Worm (Caenorhabditis elegans): ENCODE data around the gene sptl-1.
A peak's percentile ranks its signal among the peaks of the same experiment; 100 is the strongest.

The sptl-1 gene

ce11 chrII:51352-51751, at the start of gene sptl-1:
Gene sptl-1, plus strand, starts transcription at chrII:51652.
- no peak for TF ChIP-seq lsy-27 (tag; optimal IDR thresholded peaks at IDR 0.05; ENCODE audit: borderline replicate concordance, insufficient read depth)
- no peak for TF ChIP-seq ztf-28 (GFP tag; IDR thresholded peaks at IDR 0.05)
- TF ChIP-seq madf-6 (GFP tag; IDR thresholded peaks at IDR 0.05) = 0 out of 2 replicates have a peak, but pooled peaks have one; percentile 23
- TF ChIP-seq nhr-27 (tag; optimal IDR thresholded peaks at IDR 0.05) = no peak

- TF ChIP-seq lin-40 (tag; optimal IDR thresholded peaks at IDR 0.05) (no peak), ztf-3 (GFP tag; optimal IDR thresholded peaks at IDR 0.05) (no peak), F33H1.4 (GFP tag; IDR thresholded peaks at IDR 0.05) (no peak), F22D6.2 (tag; optimal IDR thresholded peaks at IDR 0.05) (no peak), hmg-20 (GFP tag; IDR thresholded peaks at IDR 0.05) (no peak), attf-5 (GFP tag; optimal IDR thresholded peaks at IDR 0.05) (no peak), let-607 (tag; optimal IDR thresholded peaks at IDR 0.05) (no peak), egl-18 (GFP tag; IDR thresholded peaks at IDR 0.05) (no peak), ztf-6 (GFP tag; IDR thresholded peaks at IDR 0.05) (no peak), hlh-12 (tag; optimal IDR thresholded peaks at IDR 0.05) (no peak)
Measured at ce11 chrII:4793-5192, 46.7 kb upstream of the sptl-1 start.

- no peak for TF ChIP-seq snpc-1.1 (tag; optimal IDR thresholded peaks at IDR 0.05; ENCODE audit: insufficient read depth)
- TF ChIP-seq egrh-3 (GFP tag; IDR thresholded peaks at IDR 0.05) = no peak
- no peak for TF ChIP-seq attf-6 (GFP tag; IDR thresholded peaks at IDR 0.05)
- TF ChIP-seq F33H1.4 (GFP tag; IDR thresholded peaks at IDR 0.05) = no peak
- no peak for TF ChIP-seq repo-1 (tag; optimal IDR thresholded peaks at IDR 0.05)
- no peak for TF ChIP-seq zim-3 (tag; optimal IDR thresholded peaks at IDR 0.05)
- no peak for TF ChIP-seq Y56A3A.18 (GFP tag; IDR thresholded peaks at IDR 0.05)
- TF ChIP-seq Y79H2A.3 (GFP tag; conservative IDR thresholded peaks at IDR 0.05) = no peak
Measured at ce11 chrII:6349-6748, 45.1 kb upstream of the sptl-1 start, which contains the start of gene osta-1. Gene osta-1, plus strand, starts transcription at chrII:6657.

ce11 chrII:8212-8611, 43.2 kb upstream of the sptl-1 start:
- TF ChIP-seq tbp1 (GFP tag; optimal IDR thresholded peaks at IDR 0.05) (no peak), egrh-3 (GFP tag; IDR thresholded peaks at IDR 0.05) (no peak), pbrm-1 (GFP tag; IDR thresholded peaks at IDR 0.05) (no peak), ccch-3 (GFP tag; optimal IDR thresholded peaks at IDR 0.05) (no peak), nhr-80 (tag; optimal IDR thresholded peaks at IDR 0.05) (no peak), hsf-1 (GFP tag; IDR thresholded peaks at IDR 0.05) (no peak), madf-3 (GFP tag; IDR thresholded peaks at IDR 0.05) (no peak), F55B11.4 (tag; optimal IDR thresholded peaks at IDR 0.05; ENCODE audit: borderline replicate concordance, insufficient read depth) (no peak), F39B2.1 (GFP tag; IDR thresholded peaks at IDR 0.05) (no peak), B0336.3 (GFP tag; IDR thresholded peaks at IDR 0.05) (no peak), egl-44 (GFP tag; IDR thresholded peaks at IDR 0.05) (no peak), sptf-2 (GFP tag; optimal IDR thresholded peaks at IDR 0.05) (no peak)

ce11 chrII:11783-12182, 39.7 kb upstream of the sptl-1 start, which contains the start of gene best-4:
Gene best-4, minus strand, starts transcription at chrII:11883.
- no peak for TF ChIP-seq cebp-1 (GFP tag; IDR thresholded peaks at IDR 0.05)
- TF ChIP-seq cebp-1 (tag; optimal IDR thresholded peaks at IDR 0.05) = no peak
- no peak for TF ChIP-seq xnd-1 (tag; optimal IDR thresholded peaks at IDR 0.05)
- TF ChIP-seq hlh-26 (GFP tag; conservative IDR thresholded peaks at IDR 0.05) = no peak
- TF ChIP-seq lin-35 (GFP tag; optimal IDR thresholded peaks at IDR 0.05) = no peak
- TF ChIP-seq C06A6.2 (GFP tag; conservative IDR thresholded peaks at IDR 0.05) = no peak
- no peak for TF ChIP-seq F23B12.7 (tag; optimal IDR thresholded peaks at IDR 0.05; ENCODE audit: insufficient read depth)
- TF ChIP-seq mxl-1 (tag; optimal IDR thresholded peaks at IDR 0.05) = no peak
- no peak for TF ChIP-seq B0261.1 (tag; optimal IDR thresholded peaks at IDR 0.05)
- TF ChIP-seq dox-1 (GFP tag; IDR thresholded peaks at IDR 0.05) = no peak
- TF ChIP-seq akir-1 (GFP tag; optimal IDR thresholded peaks at IDR 0.05) = no peak
- no peak for TF ChIP-seq egl-18 (GFP tag; IDR thresholded peaks at IDR 0.05)

All from whole organism, young adult.